Worm (Caenorhabditis elegans): Measurements from ENCODE around the gene rund-1.

Gene rund-1

ce11 chrX:671807-672206 is 10.2 kb upstream of the rund-1 start, which contains the start of gene lgc-32 (continued):
- TF ChIP-seq lsl-1 (GFP tag; optimal IDR thresholded peaks at IDR 0.05) (no peak), B0261.1 (tag; optimal IDR thresholded peaks at IDR 0.05) (no peak), ztf-18 (tag; optimal IDR thresholded peaks at IDR 0.05) (no peak)

- TF ChIP-seq unc-62 (GFP tag; optimal IDR thresholded peaks at IDR 0.05) (peak; percentile 43), aptf-3 (GFP tag; IDR thresholded peaks at IDR 0.05) (no peak), nhr-80 (tag; optimal IDR thresholded peaks at IDR 0.05) (peak; percentile 92)
These were observed 9.0 kb upstream of the rund-1 start, which contains the start of gene T19D7.6 for ce11 chrX:670603-671002. T19D7.6 (minus strand) TSS chrX:670800.

DNA sequence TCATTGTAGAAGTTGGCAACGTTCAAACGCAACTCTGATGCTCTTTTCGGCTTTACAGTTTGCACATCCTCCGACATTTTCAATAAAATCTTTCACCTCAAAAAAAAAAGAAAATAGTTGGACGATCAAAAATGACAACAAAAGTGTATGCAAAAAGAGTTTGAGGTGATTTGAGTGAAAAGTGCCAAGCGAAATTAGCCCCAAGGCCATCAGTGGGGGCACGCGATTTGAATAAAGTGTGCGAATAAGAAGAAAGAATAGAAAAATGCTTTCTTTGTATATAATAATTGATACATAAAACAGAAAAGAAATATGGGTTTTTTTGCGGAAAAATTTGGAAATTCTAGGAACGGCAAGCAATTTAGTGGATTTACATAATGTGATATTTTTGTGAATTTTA is 4.5 kb upstream of the rund-1 start, which contains the start of gene T19D7.5:
Gene T19D7.5, minus strand, starts transcription at position 101 of the 400 bp plus-strand sequence.
- TF ChIP-seq Y95B8A.8 (GFP tag; IDR thresholded peaks at IDR 0.05), result no peak
- TF ChIP-seq ZK185.1 (tag; optimal IDR thresholded peaks at IDR 0.05; ENCODE audit: poor library complexity, severe bottlenecking), result no peak
- no peak for TF ChIP-seq mes-4 (tag; optimal IDR thresholded peaks at IDR 0.05)
- no peak for TF ChIP-seq F57A8.1 (GFP tag; optimal IDR thresholded peaks at IDR 0.05)
- no peak for TF ChIP-seq nfyb-1 (GFP tag; IDR thresholded peaks at IDR 0.05)
- TF ChIP-seq egrh-3 (GFP tag; IDR thresholded peaks at IDR 0.05), result no peak
- no peak for TF ChIP-seq ztf-22 (GFP tag; optimal IDR thresholded peaks at IDR 0.05)
- no peak for TF ChIP-seq F57C9.4 (tag; optimal IDR thresholded peaks at IDR 0.05)
- TF ChIP-seq rcor-1 (GFP tag; IDR thresholded peaks at IDR 0.05), result no peak
- no peak for TF ChIP-seq C17E4.6 (GFP tag; IDR thresholded peaks at IDR 0.05)
- TF ChIP-seq egl-18 (GFP tag; IDR thresholded peaks at IDR 0.05), result no peak
- TF ChIP-seq lsl-1 (GFP tag; optimal IDR thresholded peaks at IDR 0.05), result no peak

- TF ChIP-seq bed-1 (GFP tag; IDR thresholded peaks at IDR 0.05), result no peak
- no peak for TF ChIP-seq F37B4.10 (GFP tag; IDR thresholded peaks at IDR 0.05)
- no peak for TF ChIP-seq rpc-1 (optimal IDR thresholded peaks at IDR 0.05)
- no peak for TF ChIP-seq rpc-1 (tag; optimal IDR thresholded peaks at IDR 0.05)
- TF ChIP-seq K11D2.4 (GFP tag; IDR thresholded peaks at IDR 0.05), result no peak
- TF ChIP-seq F23B12.7 (tag; optimal IDR thresholded peaks at IDR 0.05; ENCODE audit: insufficient read depth), result no peak
- TF ChIP-seq atf-7 (tag; optimal IDR thresholded peaks at IDR 0.05), result no peak
- no peak for TF ChIP-seq rec-8 (tag; optimal IDR thresholded peaks at IDR 0.05)
- no peak for TF ChIP-seq ceh-100 (GFP tag; IDR thresholded peaks at IDR 0.05)
- no peak for TF ChIP-seq nhr-90 (tag; optimal IDR thresholded peaks at IDR 0.05)
- no peak for TF ChIP-seq T07F8.4 (tag; optimal IDR thresholded peaks at IDR 0.05)
- TF ChIP-seq dpff-1 (tag; optimal IDR thresholded peaks at IDR 0.05), result no peak
- TF ChIP-seq akir-1 (GFP tag; optimal IDR thresholded peaks at IDR 0.05), result no peak
- TF ChIP-seq xnd-1 (tag; optimal IDR thresholded peaks at IDR 0.05), result no peak
These were observed 5.7 kb downstream of the rund-1 start, which contains the start of gene lpr-7 for ce11 chrX:655884-656283. lpr-7 (plus strand) TSS chrX:656184.

DNA sequence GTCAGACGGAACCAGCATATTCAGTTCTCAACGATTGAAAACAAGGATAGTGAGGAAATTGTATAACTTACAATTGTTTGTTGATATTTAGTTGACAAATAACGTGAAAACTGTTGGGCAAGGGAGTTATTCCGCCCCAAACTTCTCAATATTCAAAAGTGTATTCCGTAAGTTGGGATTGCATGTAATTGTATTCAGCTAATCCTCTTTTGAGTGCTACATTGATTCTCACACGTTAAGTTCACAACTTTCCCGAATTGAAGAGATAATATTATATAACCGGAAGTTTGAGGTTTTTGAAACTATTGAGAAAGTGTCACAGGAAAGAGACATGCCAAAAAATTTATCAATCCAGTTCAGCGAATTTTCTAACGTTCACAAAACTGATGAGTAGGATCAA is 6.8 kb downstream of the rund-1 start, which contains the start of gene ifc-2:
Gene ifc-2, minus strand, starts transcription at position 101 of the 400 bp plus-strand sequence.
- TF ChIP-seq F22D6.2 (tag; optimal IDR thresholded peaks at IDR 0.05) (no peak), lin-40 (tag; optimal IDR thresholded peaks at IDR 0.05) (no peak), K11D2.4 (GFP tag; IDR thresholded peaks at IDR 0.05) (no peak), ztf-25 (GFP tag; IDR thresholded peaks at IDR 0.05) (no peak), tbp1 (GFP tag; optimal IDR thresholded peaks at IDR 0.05) (no peak), ztf-3 (GFP tag; optimal IDR thresholded peaks at IDR 0.05) (no peak), nfyb-1 (GFP tag; IDR thresholded peaks at IDR 0.05) (no peak), lag-1 (GFP tag; IDR thresholded peaks at IDR 0.05) (no peak), madf-3 (GFP tag; IDR thresholded peaks at IDR 0.05) (no peak), efl-1 (GFP tag; optimal IDR thresholded peaks at IDR 0.05) (no peak), F23B12.7 (tag; optimal IDR thresholded peaks at IDR 0.05; ENCODE audit: insufficient read depth) (no peak), somi-1 (GFP tag; optimal IDR thresholded peaks at IDR 0.05) (no peak), ztf-26 (tag; optimal IDR thresholded peaks at IDR 0.05) (no peak), pbrm-1 (GFP tag; IDR thresholded peaks at IDR 0.05) (no peak), sea-2 (GFP tag; IDR thresholded peaks at IDR 0.05) (no peak), nhr-27 (tag; optimal IDR thresholded peaks at IDR 0.05) (no peak)

Data from whole organism, young adult.